Worm (Caenorhabditis elegans) whole organism, early embryonic: Measurements from ENCODE around the gene actl-1.
A peak's percentile ranks its signal among the peaks of the same experiment; 100 is the strongest.

ENCODE experiments used
- B0310.2 ChIP-seq: sonication (generic microtip); optimal IDR thresholded peaks from 2 replicates; lab custom pipeline; 2016; ENCODE audit warnings: mild to moderate bottlenecking, missing genetic modification characterization, missing compliant biosample characterization
- F13C5.2 ChIP-seq: sonication (generic microtip); optimal IDR thresholded peaks from 2 replicates; lab custom pipeline; 2017; ENCODE audit warnings: mild to moderate bottlenecking, missing genetic modification characterization, inconsistent platforms, missing compliant biosample characterization
- ama-1 ChIP-seq: fragments of 150-350 bp; optimal IDR thresholded peaks from 2 replicates; lab custom pipeline; 2014
- ceh-13 ChIP-seq: fragments of 200-800 bp; sonication (Bioruptor generic); optimal IDR thresholded peaks from 2 replicates; lab custom pipeline; 2018; ENCODE audit warnings: mild to moderate bottlenecking, missing genetic modification characterization, missing compliant biosample characterization
- ceh-36 ChIP-seq: sonication (generic microtip); optimal IDR thresholded peaks from 2 replicates; lab custom pipeline; 2016; ENCODE audit warnings: missing genetic modification characterization, inconsistent platforms, missing compliant biosample characterization
- flt-1 ChIP-seq: fragments of 200-800 bp; sonication (Bioruptor generic); IDR thresholded peaks from 2 replicates; pipeline ENCODE4 v1.3.6; 2022; ENCODE audit warnings: missing genetic modification characterization, missing compliant biosample characterization
- hmbx-1 ChIP-seq: sonication (generic microtip); optimal IDR thresholded peaks from 2 replicates; lab custom pipeline; 2016; ENCODE audit warnings: mild to moderate bottlenecking, missing genetic modification characterization, missing compliant biosample characterization
- hmg-4 ChIP-seq: fragments of 200-800 bp; sonication (Bioruptor generic); optimal IDR thresholded peaks from 2 replicates; lab custom pipeline; 2018; ENCODE audit warnings: mild to moderate bottlenecking, missing genetic modification characterization, missing compliant biosample characterization
- pes-1 ChIP-seq: fragments of 200-800 bp; sonication (Bioruptor generic); IDR thresholded peaks from 2 replicates; pipeline ENCODE4 v1.3.6; 2022; ENCODE audit warnings: missing genetic modification reagents, missing genetic modification characterization, missing compliant biosample characterization
- scrt-1 ChIP-seq: fragments of 200-800 bp; sonication (Bioruptor generic); IDR thresholded peaks from 2 replicates; pipeline ENCODE4 v1.3.6; 2022; ENCODE audit warnings: missing genetic modification characterization, missing compliant biosample characterization
- sea-1 ChIP-seq: fragments of 200-800 bp; sonication (Bioruptor generic); conservative IDR thresholded peaks from 2 replicates; pipeline ENCODE4 v1.3.6; 2022; ENCODE audit warnings: missing genetic modification characterization, missing compliant biosample characterization
- tbx-11 ChIP-seq: fragments of 200-800 bp; sonication (Bioruptor generic); IDR thresholded peaks from 2 replicates; pipeline ENCODE4 v1.3.6; 2022; ENCODE audit warnings: missing genetic modification characterization, missing compliant biosample characterization
- tbx-37 ChIP-seq: fragments of 200-800 bp; sonication (Bioruptor generic); conservative IDR thresholded peaks from 2 replicates; pipeline ENCODE4 v1.3.6; 2022; ENCODE audit warnings: missing genetic modification reagents, missing genetic modification characterization, missing compliant biosample characterization
- tra-4 ChIP-seq: sonication (generic microtip); optimal IDR thresholded peaks from 2 replicates; lab custom pipeline; 2017; ENCODE audit warnings: missing genetic modification characterization, missing compliant biosample characterization

DNA sequence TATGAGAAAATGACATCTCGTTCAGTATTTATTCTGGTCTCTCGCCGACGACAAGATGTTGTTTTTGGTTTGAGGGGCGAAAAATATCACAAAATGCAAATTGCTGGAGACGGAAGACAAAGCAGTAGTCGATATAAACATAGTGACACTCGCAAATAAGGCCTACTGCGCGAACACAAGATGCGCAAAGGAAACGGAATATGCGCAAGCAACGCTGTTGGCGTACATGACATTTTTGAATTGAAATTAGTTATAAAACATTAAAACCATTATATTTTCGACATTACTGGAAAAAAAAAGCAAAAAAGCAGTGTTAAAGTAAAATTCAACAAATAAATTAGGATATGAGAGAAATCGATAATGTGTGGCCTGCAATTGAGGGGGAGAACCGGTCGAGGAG lies 5.4 kb upstream of the actl-1 start, which contains the start of gene cdf-1:
- TF ChIP-seq F13C5.2, result peak; percentile 5
- TF ChIP-seq B0310.2 (tag; lab: Kevin White, UChicago), result no peak
- TF ChIP-seq tbx-11, result no peak
- TF ChIP-seq sea-1, result no peak
- TF ChIP-seq hmbx-1 (tag; lab: Kevin White, UChicago), result no peak
- TF ChIP-seq ceh-36, result no peak
- TF ChIP-seq ama-1, result no peak
- TF ChIP-seq ceh-13 (GFP tag; lab: Kevin White, UChicago), result no peak
- no peak for TF ChIP-seq tbx-37 (GFP tag; lab: Robert Waterston, UW)
- no peak for TF ChIP-seq scrt-1 (GFP tag; lab: Robert Waterston, UW)
- TF ChIP-seq pes-1 (GFP tag; lab: Robert Waterston, UW), result no peak
- TF ChIP-seq tra-4 (tag; lab: Kevin White, UChicago), result no peak
- no peak for TF ChIP-seq flt-1
- TF ChIP-seq hmg-4, result no peak
